Worm (Caenorhabditis elegans): ENCODE data around the gene C04A11.1.
A peak's percentile ranks its signal among the peaks of the same experiment; 100 is the strongest.

Gene C04A11.1

ce11 chrX:13665447-13665846, 5.1 kb downstream of the C04A11.1 start (continued):
- TF ChIP-seq daf-16 (GFP tag; optimal IDR thresholded peaks at IDR 0.05) (peak; percentile 88 to 98), daf-16 (tag; optimal IDR thresholded peaks at IDR 0.05) (peak; percentile 80), skn-1 (tag; optimal IDR thresholded peaks at IDR 0.05) (no peak), nhr-28 (tag; optimal IDR thresholded peaks at IDR 0.05) (peak; percentile 65), dmd-8 (GFP tag; IDR thresholded peaks at IDR 0.05) (peak; percentile 99), php-3 (GFP tag; IDR thresholded peaks at IDR 0.05) (peak; percentile 91), hlh-11 (tag; optimal IDR thresholded peaks at IDR 0.05) (peak; percentile 83), lin-15B (tag; optimal IDR thresholded peaks at IDR 0.05) (no peak)

DNA sequence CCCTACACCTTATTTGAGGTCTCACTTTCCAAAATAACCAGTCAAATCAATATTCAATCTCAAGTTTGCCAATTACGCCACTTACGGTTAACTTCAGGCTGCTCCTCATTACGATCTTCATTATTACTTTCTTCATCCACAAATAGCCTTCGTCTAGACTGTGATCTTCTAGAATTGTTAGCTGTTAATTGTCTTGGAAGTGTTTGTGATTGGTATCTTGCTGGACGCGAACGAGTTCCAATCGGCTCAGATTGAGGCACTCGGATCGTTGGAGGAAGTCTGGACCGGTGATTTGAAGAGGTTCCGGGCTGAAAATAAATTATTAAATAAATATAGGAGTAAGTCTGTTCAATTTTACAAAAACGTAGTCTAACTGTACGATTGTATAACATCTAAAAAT, 6.6 kb downstream of the C04A11.1 start:
- TF ChIP-seq unc-62 (GFP tag; optimal IDR thresholded peaks at IDR 0.05 in 1 of 2) (peak in 1 of 2 experiments; percentile 90), unc-62 (tag; optimal IDR thresholded peaks at IDR 0.05) (no peak), aha-1 (tag) (no peak)

ce11 chrX:13668728-13669127, 8.4 kb downstream of the C04A11.1 start, which contains the start of gene C04A11.2:
Gene C04A11.2, minus strand, starts transcription at chrX:13668828.
- TF ChIP-seq mxl-3 (GFP tag; optimal IDR thresholded peaks at IDR 0.05) (no peak), unc-62 (GFP tag; optimal IDR thresholded peaks at IDR 0.05 in 1 of 2) (peak in 1 of 2 experiments; percentile 19), unc-62 (tag; optimal IDR thresholded peaks at IDR 0.05) (no peak)

- TF ChIP-seq F10B5.3 (tag; optimal IDR thresholded peaks at IDR 0.05) (no peak), vab-7 (GFP tag; IDR thresholded peaks at IDR 0.05) (no peak), dve-1 (tag; optimal IDR thresholded peaks at IDR 0.05; ENCODE audit: insufficient read depth) (peak; percentile 75), ztf-7 (tag; optimal IDR thresholded peaks at IDR 0.05) (no peak), lin-1 (GFP tag; IDR thresholded peaks at IDR 0.05) (no peak), hlh-30 (tag; optimal IDR thresholded peaks at IDR 0.05; ENCODE audit: insufficient read depth) (peak; percentile 5), daf-16 (GFP tag; optimal IDR thresholded peaks at IDR 0.05) (no peak), daf-16 (tag; optimal IDR thresholded peaks at IDR 0.05) (peak; percentile 96), mep-1 (tag; optimal IDR thresholded peaks at IDR 0.05) (peak; percentile 62), dmd-6 (GFP tag; IDR thresholded peaks at IDR 0.05) (peak; percentile 10; the same call in 1 of the 2 replicates), nhr-25 (tag; optimal IDR thresholded peaks at IDR 0.05; ENCODE audit: borderline replicate concordance, insufficient read depth) (no peak), zip-11 (GFP tag; IDR thresholded peaks at IDR 0.05) (no peak), arid-1 (GFP tag; conservative IDR thresholded peaks at IDR 0.05) (no peak), cey-2 (tag; optimal IDR thresholded peaks at IDR 0.05; ENCODE audit: borderline replicate concordance, insufficient read depth) (no peak), mxl-2 (GFP tag; conservative IDR thresholded peaks at IDR 0.05) (no peak), T20F7.1 (GFP tag; optimal IDR thresholded peaks at IDR 0.05) (no peak), ZK546.5 (tag; optimal IDR thresholded peaks at IDR 0.05) (no peak), unc-62 (GFP tag; optimal IDR thresholded peaks at IDR 0.05 in 1 of 2) (no peak), unc-62 (tag; optimal IDR thresholded peaks at IDR 0.05) (no peak), gei-8 (GFP tag; optimal IDR thresholded peaks at IDR 0.05) (no peak), nhr-28 (tag; optimal IDR thresholded peaks at IDR 0.05) (peak; percentile 57), zag-1 (tag; optimal IDR thresholded peaks at IDR 0.05) (no peak), hlh-11 (tag; optimal IDR thresholded peaks at IDR 0.05) (peak; percentile 67), nhr-77 (tag; optimal IDR thresholded peaks at IDR 0.05) (no peak), pha-4 (GFP tag; IDR thresholded peaks at IDR 0.05) (peak; percentile 53; the same call in 1 of the 2 replicates), pha-4 (tag; optimal IDR thresholded peaks at IDR 0.05) (peak; percentile 65), pqm-1 (tag; optimal IDR thresholded peaks at IDR 0.05) (peak; percentile 39), dpl-1 (GFP tag; optimal IDR thresholded peaks at IDR 0.05) (peak; percentile 74), php-3 (GFP tag; IDR thresholded peaks at IDR 0.05) (no peak), rbr-2 (tag; optimal IDR thresholded peaks at IDR 0.05) (no peak), lsy-2 (tag; optimal IDR thresholded peaks at IDR 0.05) (peak in 1 of 2 experiments; percentile 44), nhr-42 (GFP tag; IDR thresholded peaks at IDR 0.05) (no peak), ceh-44 (GFP tag; IDR thresholded peaks at IDR 0.05) (no peak), mxl-3 (GFP tag; optimal IDR thresholded peaks at IDR 0.05) (no peak), lim-7 (GFP tag; IDR thresholded peaks at IDR 0.05) (no peak), mes-2 (tag; optimal IDR thresholded peaks at IDR 0.05; ENCODE audit: poor library complexity, severe bottlenecking) (peak; percentile 63), Y5F2A.4 (GFP tag; optimal IDR thresholded peaks at IDR 0.05) (no peak), nhr-102 (tag; optimal IDR thresholded peaks at IDR 0.05) (no peak), snpc-1.2 (GFP tag; IDR thresholded peaks at IDR 0.05) (no peak), hif-1 (tag; optimal IDR thresholded peaks at IDR 0.05) (no peak)
Measured at ce11 chrX:13669641-13670040, 9.3 kb downstream of the C04A11.1 start.

Measured in whole organism, L4 larva.